Worm (Caenorhabditis elegans): ENCODE results near the gene psd-1.

Gene psd-1

DNA sequence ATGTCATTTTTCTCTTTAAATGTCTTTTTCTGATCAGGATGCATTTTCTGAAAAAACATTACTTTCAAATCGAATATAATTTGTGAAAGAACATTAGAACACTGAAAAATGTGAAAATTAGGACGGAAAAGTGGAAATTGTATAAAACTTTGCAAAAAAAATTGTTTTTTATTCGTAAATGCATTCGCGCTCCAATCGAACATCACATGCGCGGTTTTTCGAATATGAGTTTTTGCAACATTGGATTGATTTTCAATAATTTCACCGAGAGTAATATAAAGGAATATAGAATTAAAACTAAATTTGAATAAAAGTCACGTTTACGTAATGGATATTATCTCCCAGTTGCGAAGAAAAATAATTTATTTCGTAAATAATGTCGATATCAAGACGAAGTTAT, 2.0 kb upstream of the psd-1 start, which contains the start of the genes spot-1 and B0361.11 (continued):
- TF ChIP-seq dve-1 (tag; optimal IDR thresholded peaks at IDR 0.05; ENCODE audit: insufficient read depth) (peak; percentile 52), lin-38 (GFP tag; IDR thresholded peaks at IDR 0.05) (peak; percentile 93), nhr-77 (tag; optimal IDR thresholded peaks at IDR 0.05) (peak; percentile 23), lin-29 (GFP tag; IDR thresholded peaks at IDR 0.05) (no peak), ceh-32 (tag; optimal IDR thresholded peaks at IDR 0.05; ENCODE audit: poor library complexity) (no peak), unc-39 (tag; optimal IDR thresholded peaks at IDR 0.05) (no peak), lir-3 (tag; optimal IDR thresholded peaks at IDR 0.05) (no peak), lsy-2 (tag; optimal IDR thresholded peaks at IDR 0.05) (peak in 1 of 2 experiments; percentile 78), zip-2 (tag; optimal IDR thresholded peaks at IDR 0.05) (peak; percentile 3), nhr-28 (tag; optimal IDR thresholded peaks at IDR 0.05) (peak; percentile 20), mep-1 (tag; optimal IDR thresholded peaks at IDR 0.05) (peak; percentile 33), nhr-10 (tag; optimal IDR thresholded peaks at IDR 0.05) (no peak), ceh-82 (tag; optimal IDR thresholded peaks at IDR 0.05) (no peak), zag-1 (tag; optimal IDR thresholded peaks at IDR 0.05) (no peak), T20F7.1 (GFP tag; optimal IDR thresholded peaks at IDR 0.05) (peak; percentile 56), spr-3 (GFP tag; optimal IDR thresholded peaks at IDR 0.05) (no peak), saeg-2 (GFP tag; IDR thresholded peaks at IDR 0.05) (no peak), dmd-9 (GFP tag; IDR thresholded peaks at IDR 0.05) (no peak), nhr-237 (tag; optimal IDR thresholded peaks at IDR 0.05) (no peak), Y105C5A.15 (GFP tag; IDR thresholded peaks at IDR 0.05) (no peak), nhr-6 (tag; optimal IDR thresholded peaks at IDR 0.05) (peak; percentile 81), unc-62 (GFP tag; optimal IDR thresholded peaks at IDR 0.05 in 1 of 2) (peak in 1 of 2 experiments; percentile 30), unc-62 (tag; optimal IDR thresholded peaks at IDR 0.05) (no peak), ceh-28 (tag; optimal IDR thresholded peaks at IDR 0.05) (no peak), nhr-102 (tag; optimal IDR thresholded peaks at IDR 0.05) (no peak), hlh-30 (tag; optimal IDR thresholded peaks at IDR 0.05; ENCODE audit: insufficient read depth) (peak; percentile 78), daf-8 (GFP tag; IDR thresholded peaks at IDR 0.05) (no peak)

DNA sequence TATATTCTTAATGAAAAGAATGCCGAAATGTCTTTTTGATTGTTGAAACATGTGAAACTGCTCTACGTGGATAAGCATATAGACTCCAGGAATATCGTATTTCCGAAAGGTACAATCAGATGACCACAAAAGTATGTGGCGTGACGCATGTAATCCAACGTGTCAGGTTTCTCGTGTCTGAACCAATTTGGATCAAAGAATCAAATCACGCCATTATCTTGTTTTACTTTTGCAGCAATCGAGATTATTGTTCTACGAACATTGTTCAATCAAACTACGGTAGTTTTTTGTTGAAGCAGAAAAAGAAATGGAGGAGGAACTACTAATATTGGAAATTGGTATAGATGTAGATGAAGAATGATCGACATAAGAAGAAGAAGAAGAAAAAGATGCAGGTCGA, 1.5 kb downstream of the psd-1 start:
- TF ChIP-seq mxl-3 (GFP tag; optimal IDR thresholded peaks at IDR 0.05): peak; percentile 2
- peak; percentile 64 for TF ChIP-seq hlh-30 (tag; optimal IDR thresholded peaks at IDR 0.05; ENCODE audit: insufficient read depth)
- TF ChIP-seq hlh-11 (tag; optimal IDR thresholded peaks at IDR 0.05): peak; percentile 28
- peak in 1 of 2 experiments; percentile 63 for TF ChIP-seq mdl-1 (tag; optimal IDR thresholded peaks at IDR 0.05)
- TF ChIP-seq set-16 (GFP tag; IDR thresholded peaks at IDR 0.05): no peak
- no peak for TF ChIP-seq T20F7.1 (GFP tag; optimal IDR thresholded peaks at IDR 0.05)
- no peak for TF ChIP-seq lir-3 (tag; optimal IDR thresholded peaks at IDR 0.05)
- TF ChIP-seq nhr-28 (tag; optimal IDR thresholded peaks at IDR 0.05): peak; percentile 44
- 0 out of 2 replicates have a peak, but pooled peaks have one; percentile 35 for TF ChIP-seq dmd-6 (GFP tag; IDR thresholded peaks at IDR 0.05)
- TF ChIP-seq T26A8.4 (GFP tag; IDR thresholded peaks at IDR 0.05): no peak

DNA sequence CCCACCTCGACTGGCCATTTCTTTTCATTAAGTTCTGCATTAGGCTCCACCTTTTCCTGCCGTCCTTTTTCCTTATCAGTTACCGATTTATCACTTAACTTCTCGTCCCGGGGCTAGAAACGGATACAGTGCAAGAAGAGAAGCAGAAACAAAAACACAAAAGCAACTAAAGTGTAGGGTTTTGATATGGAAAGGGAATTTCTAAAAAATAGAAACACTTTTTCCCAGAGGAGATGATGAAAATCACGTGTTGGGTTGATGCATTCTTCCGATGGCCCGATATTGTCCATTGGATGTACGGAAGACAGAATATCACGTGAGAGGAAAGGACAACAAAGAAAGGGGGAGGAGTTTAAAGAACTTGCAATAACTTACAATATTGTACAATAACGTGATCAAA, 2.4 kb downstream of the psd-1 start:
- TF ChIP-seq T20F7.1 (GFP tag; optimal IDR thresholded peaks at IDR 0.05) (no peak), dmd-9 (GFP tag; IDR thresholded peaks at IDR 0.05) (0 out of 2 replicates have a peak, but pooled peaks have one; percentile 17), lin-39 (tag; optimal IDR thresholded peaks at IDR 0.05) (no peak), fkh-10 (GFP tag; optimal IDR thresholded peaks at IDR 0.05) (no peak), saeg-2 (GFP tag; IDR thresholded peaks at IDR 0.05) (no peak), ama-1 (optimal IDR thresholded peaks at IDR 0.05) (no peak), mdl-1 (tag; optimal IDR thresholded peaks at IDR 0.05) (peak in 1 of 2 experiments; percentile 35), dmd-8 (GFP tag; IDR thresholded peaks at IDR 0.05) (no peak), lin-29 (GFP tag; IDR thresholded peaks at IDR 0.05) (no peak), mxl-3 (GFP tag; optimal IDR thresholded peaks at IDR 0.05) (peak; percentile 62), zag-1 (tag; optimal IDR thresholded peaks at IDR 0.05) (no peak), nhr-76 (tag; optimal IDR thresholded peaks at IDR 0.05) (peak; percentile 40), arid-1 (GFP tag; conservative IDR thresholded peaks at IDR 0.05) (no peak), R02D3.7 (tag; optimal IDR thresholded peaks at IDR 0.05) (no peak), zfp-2 (tag; optimal IDR thresholded peaks at IDR 0.05) (no peak), hlh-11 (tag; optimal IDR thresholded peaks at IDR 0.05) (peak; percentile 81), lin-1 (GFP tag; IDR thresholded peaks at IDR 0.05) (peak; percentile 36; the same call in 1 of the 2 replicates), attf-4 (tag; optimal IDR thresholded peaks at IDR 0.05) (no peak), nhr-111 (GFP tag; optimal IDR thresholded peaks at IDR 0.05) (no peak), Y105C5A.15 (GFP tag; IDR thresholded peaks at IDR 0.05) (no peak), Y75B8A.6 (GFP tag; IDR thresholded peaks at IDR 0.05) (no peak), egl-27 (tag; optimal IDR thresholded peaks at IDR 0.05) (no peak), mep-1 (tag; optimal IDR thresholded peaks at IDR 0.05) (peak; percentile 9), nhr-77 (tag; optimal IDR thresholded peaks at IDR 0.05) (peak; percentile 7), hmg-1.1 (GFP tag; IDR thresholded peaks at IDR 0.05) (no peak)
